Worm (Caenorhabditis elegans) whole organism, midembryonic: Measurements from ENCODE around the gene idpp-1.

Experiments used
- T22C8.4 ChIP-seq: fragments of 200-800 bp; sonication (Bioruptor generic); IDR thresholded peaks from 2 replicates; pipeline ENCODE4 v1.3.6; 2022; ENCODE audit warnings: missing genetic modification characterization, missing compliant biosample characterization
- cog-1 ChIP-seq: sonication (generic microtip); optimal IDR thresholded peaks from 2 replicates; lab custom pipeline; 2016; ENCODE audit warnings: missing genetic modification characterization, missing compliant biosample characterization
- flt-1 ChIP-seq: fragments of 200-800 bp; sonication (Bioruptor generic); IDR thresholded peaks from 2 replicates; pipeline ENCODE4 v1.3.6; 2022; ENCODE audit warnings: missing genetic modification characterization, missing compliant biosample characterization
- klf-2 ChIP-seq: fragments of 200-800 bp; sonication (Bioruptor generic); conservative IDR thresholded peaks from 2 replicates; pipeline ENCODE4 v1.3.6; 2022; ENCODE audit warnings: missing genetic modification reagents, missing genetic modification characterization, missing compliant biosample characterization
- med-1 ChIP-seq: sonication (generic microtip); optimal IDR thresholded peaks from 2 replicates; lab custom pipeline; 2017; ENCODE audit warnings: missing genetic modification characterization, mild to moderate bottlenecking, missing compliant biosample characterization, antibody characterized with exemption, missing genetic modification reagents; ENCODE audit not compliant: insufficient read depth
- ztf-23 ChIP-seq: fragments of 200-800 bp; sonication (Bioruptor generic); IDR thresholded peaks from 2 replicates; pipeline ENCODE4 v1.3.6; 2022; ENCODE audit warnings: missing genetic modification reagents, missing genetic modification characterization, missing compliant biosample characterization
- ztf-29 ChIP-seq: fragments of 200-800 bp; sonication (Bioruptor generic); IDR thresholded peaks from 2 replicates; pipeline ENCODE4 v1.3.6; 2022; ENCODE audit warnings: missing genetic modification reagents, missing genetic modification characterization, missing compliant biosample characterization

ce11 chrIII:696372-696771 lies 44.1 kb upstream of the idpp-1 start, which contains the start of gene sel-15:
- TF ChIP-seq flt-1 = no peak
- TF ChIP-seq ztf-29 = no peak
- no peak for TF ChIP-seq ztf-23
- TF ChIP-seq med-1 = no peak
- no peak for TF ChIP-seq cog-1
- TF ChIP-seq klf-2 (GFP tag; lab: Robert Waterston, UW) = no peak
- no peak for TF ChIP-seq T22C8.4 (GFP tag; lab: Robert Waterston, UW)
